Fruit fly (Drosophila melanogaster): ENCODE measurements around the gene Tim9a.

Gene Tim9a

DNA sequence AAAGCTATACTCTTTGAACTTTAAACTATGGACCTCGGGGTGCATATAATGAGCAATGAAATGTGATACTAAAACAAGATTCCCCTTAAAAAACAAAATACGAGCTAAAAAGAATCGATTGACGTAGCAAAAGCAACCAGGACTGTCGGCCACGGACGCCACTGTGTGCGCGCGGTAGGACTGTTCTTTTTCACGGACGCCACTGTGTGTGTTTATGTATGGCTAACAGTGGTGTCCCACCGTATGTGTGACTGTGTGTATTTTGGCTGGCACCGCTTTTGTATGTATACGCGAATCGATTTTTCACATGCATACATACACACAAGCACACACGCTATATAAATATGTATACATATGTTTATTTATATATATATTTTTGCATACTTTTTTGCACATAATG lies 1.2 kb upstream of the Tim9a start (continued):
- peak; percentile 39 for TF ChIP-seq sage (GFP tag; optimal IDR thresholded peaks at IDR 0.05)
- no peak for TF ChIP-seq Myc (optimal IDR thresholded peaks at IDR 0.05)
- TF ChIP-seq N (GFP tag; optimal IDR thresholded peaks at IDR 0.05) = no peak

DNA sequence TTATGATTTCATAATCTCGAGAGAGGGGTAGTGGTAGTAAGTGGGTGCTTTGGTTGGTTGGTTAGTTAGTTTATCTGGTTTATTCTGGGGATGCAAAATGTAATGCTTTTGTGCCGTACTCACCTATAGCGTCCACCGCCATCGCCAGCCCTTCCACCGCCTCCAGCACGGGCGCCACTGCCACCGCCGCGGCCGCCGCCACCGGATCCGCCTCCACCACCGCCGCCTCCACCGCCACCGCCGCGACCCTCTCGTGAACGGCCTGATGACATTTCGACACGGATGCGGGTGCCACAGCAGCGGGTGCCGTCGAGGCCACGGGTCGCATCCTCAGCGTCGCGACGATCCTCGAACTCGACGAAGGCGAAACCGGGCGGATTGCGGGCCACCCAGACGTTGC lies 833 bp upstream of the Tim9a start:
- no peak for TF ChIP-seq Hnf4 (GFP tag; optimal IDR thresholded peaks at IDR 0.05)
- TF ChIP-seq Dfd (GFP tag; optimal IDR thresholded peaks at IDR 0.05) = peak; percentile 90

DNA sequence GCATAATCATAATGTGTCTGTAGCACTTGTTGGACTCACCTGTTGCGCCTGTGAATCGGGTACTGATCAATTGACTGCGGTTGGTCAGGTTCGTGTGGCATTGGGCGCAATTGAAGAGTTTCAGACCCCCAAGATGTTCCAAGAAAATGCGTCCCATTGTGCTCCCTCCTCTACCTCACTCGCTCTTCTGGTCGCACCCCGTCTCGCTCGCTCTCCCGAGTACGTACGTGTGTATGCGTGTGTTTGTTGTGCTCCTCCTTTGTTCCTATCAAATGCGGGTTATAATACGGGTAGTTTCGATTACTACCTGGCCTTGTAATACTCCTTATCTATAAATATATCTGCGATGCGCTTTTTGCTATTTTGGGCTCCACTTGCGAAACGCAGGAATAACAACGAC lies 1.8 kb downstream of the Tim9a start:
- TF ChIP-seq sv (GFP tag; optimal IDR thresholded peaks at IDR 0.05) (no peak), OdsH (GFP tag; optimal IDR thresholded peaks at IDR 0.05) (no peak), tai (GFP tag; optimal IDR thresholded peaks at IDR 0.05) (no peak), jim (GFP tag; optimal IDR thresholded peaks at IDR 0.05) (no peak), N (GFP tag; optimal IDR thresholded peaks at IDR 0.05) (no peak), Dif (GFP tag; optimal IDR thresholded peaks at IDR 0.05; ENCODE audit: partially characterized antibody) (no peak), CrebA (GFP tag; optimal IDR thresholded peaks at IDR 0.05; ENCODE audit: borderline replicate concordance) (no peak), h (GFP tag; optimal IDR thresholded peaks at IDR 0.05) (no peak), dsf (GFP tag; optimal IDR thresholded peaks at IDR 0.05; ENCODE audit: borderline replicate concordance) (no peak), Sp1 (GFP tag; optimal IDR thresholded peaks at IDR 0.05) (no peak), br (GFP tag; optimal IDR thresholded peaks at IDR 0.05) (no peak), CG9705 (GFP tag; optimal IDR thresholded peaks at IDR 0.05) (no peak), Jra (GFP tag; optimal IDR thresholded peaks at IDR 0.05) (no peak), Rel (GFP tag; optimal IDR thresholded peaks at IDR 0.05) (no peak), Rel (tag; optimal IDR thresholded peaks at IDR 0.05) (no peak), brk (GFP tag; optimal IDR thresholded peaks at IDR 0.05) (no peak), GATAd (GFP tag; optimal IDR thresholded peaks at IDR 0.05) (no peak), HLH106 (tag; optimal IDR thresholded peaks at IDR 0.05) (no peak), foxo (GFP tag; optimal IDR thresholded peaks at IDR 0.05) (no peak), Vsx2 (GFP tag; optimal IDR thresholded peaks at IDR 0.05; ENCODE audit: partially characterized antibody) (no peak)

DNA sequence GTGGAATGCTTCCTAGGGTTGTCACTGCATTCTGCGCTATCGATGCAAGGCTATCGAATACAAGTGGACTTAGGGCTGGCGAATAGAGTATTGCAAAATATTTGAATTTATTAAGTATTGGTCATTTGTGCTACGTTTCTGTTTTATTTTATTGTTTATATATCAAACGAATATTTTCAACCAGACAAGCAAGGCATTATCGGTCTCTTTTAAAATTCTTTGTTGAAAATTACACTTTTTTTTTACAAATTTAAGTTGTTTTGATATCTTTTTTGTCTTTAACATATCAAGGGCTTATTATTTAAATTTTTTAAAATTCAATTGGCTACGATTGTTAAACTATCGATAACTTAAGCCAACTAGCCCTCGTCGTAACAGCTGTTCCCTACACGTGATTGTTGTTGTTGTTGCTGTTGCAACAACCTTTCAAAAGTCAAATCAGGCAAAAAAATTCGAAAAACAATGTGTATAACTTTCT lies 2.4 kb downstream of the Tim9a start, which contains the start of the genes Ype and CG1662:
Gene Ype, minus strand, starts transcription at position 45 of the 478 bp plus-strand sequence.
Gene CG1662, plus strand, starts transcription at position 191 of the 478 bp plus-strand sequence.
- TF ChIP-seq woc (GFP tag; optimal IDR thresholded peaks at IDR 0.05) = peak; percentile 87
- TF ChIP-seq fru (GFP tag; optimal IDR thresholded peaks at IDR 0.05) = peak; percentile 76
- TF ChIP-seq Hr78 (GFP tag; optimal IDR thresholded peaks at IDR 0.05) = no peak
- peak; percentile 34 for TF ChIP-seq Myc (optimal IDR thresholded peaks at IDR 0.05)
- peak; percentile 65 for TF ChIP-seq Jra (GFP tag; optimal IDR thresholded peaks at IDR 0.05)
- TF ChIP-seq lola (GFP tag; optimal IDR thresholded peaks at IDR 0.05) = no peak
- TF ChIP-seq pan (optimal IDR thresholded peaks at IDR 0.05) = no peak
- peak; percentile 80 for TF ChIP-seq tai (GFP tag; optimal IDR thresholded peaks at IDR 0.05)
- no peak for TF ChIP-seq Rel (GFP tag; optimal IDR thresholded peaks at IDR 0.05)
- no peak for TF ChIP-seq Rel (tag; optimal IDR thresholded peaks at IDR 0.05)
- TF ChIP-seq Vsx2 (GFP tag; optimal IDR thresholded peaks at IDR 0.05; ENCODE audit: partially characterized antibody) = no peak
- peak; percentile 84 for TF ChIP-seq Sp1 (GFP tag; optimal IDR thresholded peaks at IDR 0.05)
- peak; percentile 76 for TF ChIP-seq CG9705 (GFP tag; optimal IDR thresholded peaks at IDR 0.05)
- TF ChIP-seq br (GFP tag; optimal IDR thresholded peaks at IDR 0.05) = peak; percentile 61
- peak; percentile 28 for TF ChIP-seq GATAd (GFP tag; optimal IDR thresholded peaks at IDR 0.05)
- TF ChIP-seq OdsH (GFP tag; optimal IDR thresholded peaks at IDR 0.05) = peak; percentile 69
- peak; percentile 77 for TF ChIP-seq dmrt93B (GFP tag; optimal IDR thresholded peaks at IDR 0.05)
- TF ChIP-seq sage (GFP tag; optimal IDR thresholded peaks at IDR 0.05) = peak; percentile 1
- TF ChIP-seq brk (GFP tag; optimal IDR thresholded peaks at IDR 0.05) = peak; percentile 61
- TF ChIP-seq HLH106 (tag; optimal IDR thresholded peaks at IDR 0.05) = peak; percentile 86
- TF ChIP-seq dsf (GFP tag; optimal IDR thresholded peaks at IDR 0.05; ENCODE audit: borderline replicate concordance) = peak; percentile 6
- TF ChIP-seq psq (GFP tag; optimal IDR thresholded peaks at IDR 0.05) = peak; percentile 62
- TF ChIP-seq jim (GFP tag; optimal IDR thresholded peaks at IDR 0.05) = peak; percentile 3
- no peak for TF ChIP-seq Hr83 (GFP tag; optimal IDR thresholded peaks at IDR 0.05; ENCODE audit: poor library complexity, severe bottlenecking)
- peak; percentile 78 for TF ChIP-seq Hnf4 (GFP tag; optimal IDR thresholded peaks at IDR 0.05)
- TF ChIP-seq foxo (GFP tag; optimal IDR thresholded peaks at IDR 0.05) = peak in 1 of 2 experiments; percentile 84
- no peak for TF ChIP-seq N (GFP tag; optimal IDR thresholded peaks at IDR 0.05)
- peak; percentile 78 for TF ChIP-seq h (GFP tag; optimal IDR thresholded peaks at IDR 0.05)
- TF ChIP-seq rgr (GFP tag; optimal IDR thresholded peaks at IDR 0.05) = peak; percentile 73
- TF ChIP-seq ey (GFP tag; optimal IDR thresholded peaks at IDR 0.05) = peak; percentile 74
- peak; percentile 74 for TF ChIP-seq sv (GFP tag; optimal IDR thresholded peaks at IDR 0.05)

Data from whole organism, wandering third instar larva.